Worm (Caenorhabditis elegans) whole organism, L4/young adult: ENCODE measurements around the gene esyt-2.

Experiments
- W03F9.2 ChIP-seq: fragments of 150-350 bp; optimal IDR thresholded peaks from 2 replicates; lab custom pipeline; 2014; ENCODE audit warnings: missing biosample characterization, missing genetic modification characterization
- dao-5 ChIP-seq: sonication (generic microtip); optimal IDR thresholded peaks from 2 replicates; lab custom pipeline; 2016; ENCODE audit warnings: missing genotype, missing genetic modification characterization, moderate library complexity, missing compliant biosample characterization
- him-1 ChIP-seq: sonication (generic microtip); optimal IDR thresholded peaks from 2 replicates; lab custom pipeline; 2016; ENCODE audit warnings: missing genotype, missing genetic modification reagents, missing genetic modification characterization, missing compliant biosample characterization

The esyt-2 gene

ce11 chrIII:6177631-6178030 is 53.1 kb downstream of the esyt-2 start:
- TF ChIP-seq him-1 (tag; lab: Kevin White, UChicago): no peak
- no peak for TF ChIP-seq W03F9.2 (tag; lab: Kevin White, UChicago)
- TF ChIP-seq dao-5 (tag; lab: Kevin White, UChicago): no peak

ce11 chrIII:6176761-6177160 is 54.0 kb downstream of the esyt-2 start, which contains the start of gene F42A10.6:
Gene F42A10.6, minus strand, starts transcription at chrIII:6176861.
- TF ChIP-seq dao-5 (tag; lab: Kevin White, UChicago) (no peak), W03F9.2 (tag; lab: Kevin White, UChicago) (no peak), him-1 (tag; lab: Kevin White, UChicago) (no peak)

- TF ChIP-seq him-1 (tag; lab: Kevin White, UChicago): no peak
- TF ChIP-seq dao-5 (tag; lab: Kevin White, UChicago): no peak
- TF ChIP-seq W03F9.2 (tag; lab: Kevin White, UChicago): no peak
Measured at ce11 chrIII:6176172-6176571, 54.6 kb downstream of the esyt-2 start.
